Worm (Caenorhabditis elegans) whole organism, early embryonic: ENCODE measurements around the gene K09H11.4.

Source experiments
- B0310.2 ChIP-seq: sonication (generic microtip); optimal IDR thresholded peaks from 2 replicates; lab custom pipeline; 2016; ENCODE audit warnings: mild to moderate bottlenecking, missing genetic modification characterization, missing compliant biosample characterization
- F13C5.2 ChIP-seq: sonication (generic microtip); optimal IDR thresholded peaks from 2 replicates; lab custom pipeline; 2017; ENCODE audit warnings: mild to moderate bottlenecking, missing genetic modification characterization, inconsistent platforms, missing compliant biosample characterization
- aly-1 ChIP-seq: sonication (generic microtip); optimal IDR thresholded peaks from 2 replicates; lab custom pipeline; 2016; ENCODE audit warnings: missing genetic modification characterization, missing compliant biosample characterization
- ama-1 ChIP-seq: fragments of 150-350 bp; optimal IDR thresholded peaks from 2 replicates; lab custom pipeline; 2014
- ceh-13 ChIP-seq: fragments of 200-800 bp; sonication (Bioruptor generic); optimal IDR thresholded peaks from 2 replicates; lab custom pipeline; 2018; ENCODE audit warnings: mild to moderate bottlenecking, missing genetic modification characterization, missing compliant biosample characterization
- ceh-36 ChIP-seq: sonication (generic microtip); optimal IDR thresholded peaks from 2 replicates; lab custom pipeline; 2016; ENCODE audit warnings: missing genetic modification characterization, inconsistent platforms, missing compliant biosample characterization
- ets-7 ChIP-seq: sonication (generic microtip); optimal IDR thresholded peaks from 2 replicates; lab custom pipeline; 2016; ENCODE audit warnings: missing genotype, missing genetic modification characterization, missing compliant biosample characterization
- flt-1 ChIP-seq: fragments of 200-800 bp; sonication (Bioruptor generic); IDR thresholded peaks from 2 replicates; pipeline ENCODE4 v1.3.6; 2022; ENCODE audit warnings: missing genetic modification characterization, missing compliant biosample characterization
- hmbx-1 ChIP-seq: sonication (generic microtip); optimal IDR thresholded peaks from 2 replicates; lab custom pipeline; 2016; ENCODE audit warnings: mild to moderate bottlenecking, missing genetic modification characterization, missing compliant biosample characterization
- hmg-4 ChIP-seq: fragments of 200-800 bp; sonication (Bioruptor generic); optimal IDR thresholded peaks from 2 replicates; lab custom pipeline; 2018; ENCODE audit warnings: mild to moderate bottlenecking, missing genetic modification characterization, missing compliant biosample characterization
- hnd-1 ChIP-seq: sonication (generic microtip); optimal IDR thresholded peaks from 2 replicates; lab custom pipeline; 2016; ENCODE audit warnings: missing genetic modification characterization, missing compliant biosample characterization
- pes-1 ChIP-seq: fragments of 200-800 bp; sonication (Bioruptor generic); IDR thresholded peaks from 2 replicates; pipeline ENCODE4 v1.3.6; 2022; ENCODE audit warnings: missing genetic modification reagents, missing genetic modification characterization, missing compliant biosample characterization
- scrt-1 ChIP-seq: fragments of 200-800 bp; sonication (Bioruptor generic); IDR thresholded peaks from 2 replicates; pipeline ENCODE4 v1.3.6; 2022; ENCODE audit warnings: missing genetic modification characterization, missing compliant biosample characterization
- sea-1 ChIP-seq: fragments of 200-800 bp; sonication (Bioruptor generic); conservative IDR thresholded peaks from 2 replicates; pipeline ENCODE4 v1.3.6; 2022; ENCODE audit warnings: missing genetic modification characterization, missing compliant biosample characterization
- tbx-11 ChIP-seq: fragments of 200-800 bp; sonication (Bioruptor generic); IDR thresholded peaks from 2 replicates; pipeline ENCODE4 v1.3.6; 2022; ENCODE audit warnings: missing genetic modification characterization, missing compliant biosample characterization
- tbx-37 ChIP-seq: fragments of 200-800 bp; sonication (Bioruptor generic); conservative IDR thresholded peaks from 2 replicates; pipeline ENCODE4 v1.3.6; 2022; ENCODE audit warnings: missing genetic modification reagents, missing genetic modification characterization, missing compliant biosample characterization
- tra-4 ChIP-seq: sonication (generic microtip); optimal IDR thresholded peaks from 2 replicates; lab custom pipeline; 2017; ENCODE audit warnings: missing genetic modification characterization, missing compliant biosample characterization

Gene K09H11.4

DNA sequence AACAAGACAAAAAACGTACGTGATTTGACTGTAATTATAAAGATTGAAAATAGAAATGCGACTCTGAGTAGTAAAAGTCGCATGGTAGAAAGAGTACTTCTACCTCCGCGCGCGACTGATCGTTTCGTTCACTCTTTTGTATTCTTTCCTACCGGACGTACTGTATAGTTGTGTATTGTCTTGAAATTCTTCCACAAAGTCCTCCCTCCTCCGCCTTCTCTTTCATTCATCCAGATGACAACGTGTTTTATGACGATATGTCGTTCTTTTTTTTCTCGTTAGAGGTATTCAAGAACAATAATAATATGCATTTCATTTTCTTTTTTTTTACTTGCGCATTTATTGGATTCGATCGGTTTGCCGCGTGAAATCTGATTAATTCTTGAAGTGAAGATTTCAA lies at the start of gene K09H11.4:
Gene K09H11.4 (minus strand): TSS at position 101 of the 400 bp plus-strand sequence.
- TF ChIP-seq scrt-1 (GFP tag; lab: Robert Waterston, UW) (no peak), hmbx-1 (tag; lab: Kevin White, UChicago) (no peak), ama-1 (lab: Kevin White, UChicago) (no peak), ceh-13 (GFP tag; lab: Kevin White, UChicago) (no peak)

DNA sequence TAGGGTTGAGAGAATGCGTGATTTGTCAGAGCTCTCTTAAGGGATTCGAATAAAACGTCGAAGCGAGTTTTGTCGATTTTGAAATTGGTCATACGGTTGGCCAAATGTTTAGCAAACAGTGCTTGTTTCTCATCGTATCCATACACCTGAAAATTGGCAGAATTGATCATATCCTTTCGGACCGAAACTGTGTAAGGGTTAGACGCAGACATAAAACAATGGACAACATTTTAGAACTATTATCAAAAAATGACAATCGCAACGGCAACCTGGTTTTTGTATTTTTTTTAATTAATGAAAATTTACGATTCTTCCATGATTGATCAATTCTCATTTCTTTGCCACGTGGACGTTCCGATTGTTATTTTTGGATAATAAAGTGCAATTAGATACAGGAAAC lies 47.8 kb upstream of the K09H11.4 start:
- no peak for TF ChIP-seq aly-1 (tag; lab: Kevin White, UChicago)
- TF ChIP-seq tbx-11 (GFP tag; lab: Robert Waterston, UW) = no peak
- TF ChIP-seq tbx-37 (GFP tag; lab: Robert Waterston, UW) = no peak
- TF ChIP-seq tra-4 (tag; lab: Kevin White, UChicago) = no peak
- TF ChIP-seq ama-1 (lab: Kevin White, UChicago) = no peak
- no peak for TF ChIP-seq flt-1 (GFP tag; lab: Robert Waterston, UW)
- no peak for TF ChIP-seq hnd-1
- no peak for TF ChIP-seq ceh-36 (tag; lab: Kevin White, UChicago)

DNA sequence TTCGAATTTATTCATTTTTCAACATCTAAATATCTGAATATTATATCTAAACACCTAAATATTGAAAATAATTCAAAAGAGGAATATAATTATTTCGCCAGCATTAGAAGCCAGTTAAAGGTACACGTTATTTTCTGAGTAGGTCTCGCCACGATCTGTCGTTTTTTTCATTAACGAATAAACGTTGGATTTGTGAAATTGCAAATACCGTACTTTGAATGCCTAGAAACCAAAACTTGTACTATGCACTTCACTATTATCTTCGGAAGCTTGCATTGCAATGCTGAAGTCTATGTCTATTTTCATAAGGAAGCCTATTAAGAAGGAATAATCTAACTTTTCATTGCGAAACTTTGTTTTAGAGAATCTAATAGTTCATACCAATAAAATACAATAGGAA lies 46.1 kb upstream of the K09H11.4 start:
- no peak for TF ChIP-seq tbx-11 (GFP tag; lab: Robert Waterston, UW)
- TF ChIP-seq sea-1 (GFP tag; lab: Robert Waterston, UW) = no peak
- no peak for TF ChIP-seq ceh-36 (tag; lab: Kevin White, UChicago)
- TF ChIP-seq hmg-4 (GFP tag; lab: Kevin White, UChicago) = no peak
- no peak for TF ChIP-seq tra-4 (tag; lab: Kevin White, UChicago)
- no peak for TF ChIP-seq flt-1 (GFP tag; lab: Robert Waterston, UW)
- TF ChIP-seq tbx-37 (GFP tag; lab: Robert Waterston, UW) = no peak
- no peak for TF ChIP-seq ets-7
- no peak for TF ChIP-seq aly-1 (tag; lab: Kevin White, UChicago)
- no peak for TF ChIP-seq scrt-1 (GFP tag; lab: Robert Waterston, UW)

DNA sequence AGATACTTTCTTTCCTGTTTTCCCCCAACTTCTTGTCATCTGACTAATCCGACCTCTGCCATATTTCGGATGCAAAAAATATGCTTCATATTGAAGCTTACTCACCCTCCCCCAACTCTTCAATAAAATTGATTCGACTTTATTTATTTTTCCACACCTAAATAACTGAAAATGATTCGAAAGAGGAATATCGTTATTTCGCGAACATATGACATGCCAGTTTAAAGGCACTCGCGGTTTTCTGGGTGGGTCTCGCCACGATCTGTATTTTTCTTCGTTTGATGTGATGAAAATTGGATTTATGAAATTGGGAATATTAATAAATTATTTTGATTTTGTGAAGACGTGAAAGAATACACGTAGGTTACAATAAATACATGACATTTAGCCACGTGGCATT lies 45.3 kb upstream of the K09H11.4 start, which contains the start of gene F44E7.3:
Gene F44E7.3 (plus strand): TSS at position 319 of the 400 bp plus-strand sequence.
- TF ChIP-seq B0310.2 (tag; lab: Kevin White, UChicago) (no peak), sea-1 (GFP tag; lab: Robert Waterston, UW) (no peak), hmg-4 (GFP tag; lab: Kevin White, UChicago) (no peak), ceh-36 (tag; lab: Kevin White, UChicago) (no peak), F13C5.2 (tag; lab: Kevin White, UChicago) (no peak), tbx-37 (GFP tag; lab: Robert Waterston, UW) (no peak), ama-1 (lab: Kevin White, UChicago) (no peak), aly-1 (tag; lab: Kevin White, UChicago) (no peak), hnd-1 (no peak), tra-4 (tag; lab: Kevin White, UChicago) (no peak), flt-1 (GFP tag; lab: Robert Waterston, UW) (no peak), hmbx-1 (tag; lab: Kevin White, UChicago) (no peak), ets-7 (no peak), scrt-1 (GFP tag; lab: Robert Waterston, UW) (no peak), ceh-13 (GFP tag; lab: Kevin White, UChicago) (no peak), tbx-11 (GFP tag; lab: Robert Waterston, UW) (no peak)

DNA sequence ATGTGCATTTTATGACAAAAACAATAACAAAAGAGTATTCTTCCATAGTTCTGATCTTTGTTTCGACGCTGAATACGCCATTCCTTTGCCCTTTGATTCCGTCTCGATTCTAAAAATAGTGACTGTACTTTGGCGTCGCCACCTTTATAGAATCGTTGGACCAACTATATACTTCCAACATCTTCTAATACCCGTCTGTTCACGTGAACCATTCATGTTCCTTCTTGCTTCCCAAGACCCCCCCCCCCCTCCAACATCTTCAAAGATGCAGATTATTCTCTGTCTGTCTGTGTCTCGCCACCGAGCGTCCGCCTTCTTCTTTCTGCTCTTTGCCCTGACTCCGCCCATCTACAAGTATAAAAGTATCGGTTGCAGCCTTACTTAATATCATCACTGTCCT lies 43.6 kb upstream of the K09H11.4 start:
- TF ChIP-seq scrt-1 (GFP tag; lab: Robert Waterston, UW) (no peak), aly-1 (tag; lab: Kevin White, UChicago) (no peak), sea-1 (GFP tag; lab: Robert Waterston, UW) (no peak), pes-1 (GFP tag; lab: Robert Waterston, UW) (no peak), tbx-37 (GFP tag; lab: Robert Waterston, UW) (no peak), tbx-11 (GFP tag; lab: Robert Waterston, UW) (no peak), F13C5.2 (tag; lab: Kevin White, UChicago) (no peak)

DNA sequence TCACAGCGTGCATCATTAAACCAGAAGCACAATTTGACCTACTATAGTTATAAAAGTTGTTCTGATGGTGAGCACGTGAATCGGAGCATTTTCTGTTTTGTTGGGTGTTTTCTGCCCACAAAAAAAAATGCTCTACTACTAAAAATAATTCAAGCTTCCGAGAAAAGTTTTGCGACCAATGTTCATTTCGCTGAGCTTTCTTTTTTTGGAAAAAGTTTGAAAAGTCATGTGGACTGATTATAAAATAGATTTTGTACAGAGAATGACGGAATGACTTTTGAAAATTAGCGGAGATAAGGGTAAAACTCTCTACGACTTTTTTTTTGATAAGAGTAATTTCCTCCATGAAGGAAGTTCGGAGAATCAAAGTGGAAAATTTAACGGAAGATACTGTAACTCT lies 43.1 kb upstream of the K09H11.4 start:
- TF ChIP-seq tbx-11 (GFP tag; lab: Robert Waterston, UW) (no peak), tra-4 (tag; lab: Kevin White, UChicago) (no peak), sea-1 (GFP tag; lab: Robert Waterston, UW) (no peak), pes-1 (GFP tag; lab: Robert Waterston, UW) (no peak), ceh-13 (GFP tag; lab: Kevin White, UChicago) (no peak), B0310.2 (tag; lab: Kevin White, UChicago) (no peak), scrt-1 (GFP tag; lab: Robert Waterston, UW) (no peak), hnd-1 (no peak), F13C5.2 (tag; lab: Kevin White, UChicago) (no peak), hmg-4 (GFP tag; lab: Kevin White, UChicago) (no peak), ets-7 (no peak), tbx-37 (GFP tag; lab: Robert Waterston, UW) (no peak), ama-1 (lab: Kevin White, UChicago) (no peak), ceh-36 (tag; lab: Kevin White, UChicago) (no peak), hmbx-1 (tag; lab: Kevin White, UChicago) (no peak), flt-1 (GFP tag; lab: Robert Waterston, UW) (no peak), aly-1 (tag; lab: Kevin White, UChicago) (no peak)

DNA sequence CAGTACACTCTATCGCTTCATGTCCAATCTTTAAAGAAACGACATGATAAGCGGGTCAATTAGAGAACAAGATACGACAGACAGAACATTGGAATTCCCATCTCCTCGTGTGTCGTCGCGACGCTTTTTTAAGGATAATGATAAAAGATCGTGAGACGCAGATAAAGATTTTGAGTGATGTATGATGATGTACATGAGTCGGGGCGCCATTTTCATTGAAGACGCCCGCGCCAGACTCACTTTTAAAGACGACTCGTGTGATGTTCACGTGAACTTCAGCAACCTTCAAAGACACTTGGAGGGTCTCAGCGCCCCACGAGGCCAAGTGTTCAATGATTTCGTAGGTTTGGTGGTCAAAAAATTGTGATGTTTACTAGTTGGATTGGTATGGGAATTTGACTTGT lies 41.9 kb upstream of the K09H11.4 start:
- no peak for TF ChIP-seq tra-4 (tag; lab: Kevin White, UChicago)
- TF ChIP-seq ets-7 = no peak
- no peak for TF ChIP-seq ceh-36 (tag; lab: Kevin White, UChicago)
- TF ChIP-seq ceh-13 (GFP tag; lab: Kevin White, UChicago) = no peak
- TF ChIP-seq hmg-4 (GFP tag; lab: Kevin White, UChicago) = no peak
- no peak for TF ChIP-seq ama-1 (lab: Kevin White, UChicago)
- TF ChIP-seq sea-1 (GFP tag; lab: Robert Waterston, UW) = no peak
- TF ChIP-seq scrt-1 (GFP tag; lab: Robert Waterston, UW) = no peak
- TF ChIP-seq F13C5.2 (tag; lab: Kevin White, UChicago) = no peak
- TF ChIP-seq pes-1 (GFP tag; lab: Robert Waterston, UW) = no peak
- TF ChIP-seq tbx-37 (GFP tag; lab: Robert Waterston, UW) = no peak
- TF ChIP-seq aly-1 (tag; lab: Kevin White, UChicago) = no peak
- no peak for TF ChIP-seq B0310.2 (tag; lab: Kevin White, UChicago)
- TF ChIP-seq hnd-1 = no peak
- no peak for TF ChIP-seq hmbx-1 (tag; lab: Kevin White, UChicago)
- no peak for TF ChIP-seq flt-1 (GFP tag; lab: Robert Waterston, UW)
- TF ChIP-seq tbx-11 (GFP tag; lab: Robert Waterston, UW) = no peak
